Worm (Caenorhabditis elegans) whole organism, late embryonic: ENCODE data around the gene tsen-54.

ENCODE experiments used
- C38D4.7 ChIP-seq: fragments of 200-800 bp; sonication (Bioruptor generic); optimal IDR thresholded peaks from 2 replicates; lab custom pipeline; 2018; ENCODE audit warnings: mild to moderate bottlenecking, missing genetic modification characterization, moderate library complexity, missing compliant biosample characterization
- F13H6.1 ChIP-seq: sonication (generic microtip); optimal IDR thresholded peaks from 2 replicates; lab custom pipeline; 2016; ENCODE audit warnings: missing genetic modification characterization, missing compliant biosample characterization
- ahr-1 ChIP-seq: sonication (generic microtip); optimal IDR thresholded peaks from 2 replicates; lab custom pipeline; 2016; ENCODE audit warnings: missing genetic modification characterization, missing compliant biosample characterization
- ceh-19 ChIP-seq: fragments of 200-800 bp; sonication (Bioruptor generic); optimal IDR thresholded peaks from 2 replicates; lab custom pipeline; 2018; ENCODE audit warnings: mild to moderate bottlenecking, missing genetic modification characterization, missing compliant biosample characterization
- ceh-24 ChIP-seq: sonication (generic microtip); optimal IDR thresholded peaks from 2 replicates; lab custom pipeline; 2016; ENCODE audit warnings: mild to moderate bottlenecking, missing genetic modification characterization, missing compliant biosample characterization
- ceh-34 ChIP-seq: sonication (generic microtip); optimal IDR thresholded peaks from 2 replicates; lab custom pipeline; 2016; ENCODE audit warnings: mild to moderate bottlenecking, missing genetic modification characterization, missing compliant biosample characterization
- ceh-45 ChIP-seq: fragments of 200-800 bp; sonication (Bioruptor generic); IDR thresholded peaks from 2 replicates; pipeline ENCODE4 v1.3.6; 2022; ENCODE audit warnings: missing genetic modification reagents, missing genetic modification characterization, missing compliant biosample characterization
- ceh-6 ChIP-seq: fragments of 200-800 bp; sonication (Bioruptor generic); optimal IDR thresholded peaks from 2 replicates; lab custom pipeline; 2018; ENCODE audit warnings: mild to moderate bottlenecking, missing genetic modification characterization, missing compliant biosample characterization
- dve-1 ChIP-seq: sonication (generic microtip); optimal IDR thresholded peaks from 2 replicates; lab custom pipeline; 2017; ENCODE audit warnings: antibody characterized with exemption, mild to moderate bottlenecking, missing genetic modification characterization, missing compliant biosample characterization
- elt-4 ChIP-seq: sonication (generic microtip); optimal IDR thresholded peaks from 2 replicates; lab custom pipeline; 2016; ENCODE audit warnings: missing genetic modification characterization, missing compliant biosample characterization
- eyg-1 ChIP-seq: sonication (generic microtip); optimal IDR thresholded peaks from 2 replicates; lab custom pipeline; 2016; ENCODE audit warnings: missing genotype, missing genetic modification characterization, missing compliant biosample characterization
- fax-1 ChIP-seq: sonication (generic microtip); optimal IDR thresholded peaks from 2 replicates; lab custom pipeline; 2016; ENCODE audit warnings: missing genotype, missing genetic modification characterization, missing compliant biosample characterization
- gmeb-2 ChIP-seq: sonication (generic microtip); optimal IDR thresholded peaks from 2 replicates; lab custom pipeline; 2016; ENCODE audit warnings: missing genetic modification characterization, inconsistent platforms, missing compliant biosample characterization
- hlh-30 ChIP-seq: sonication (generic microtip); optimal IDR thresholded peaks from 2 replicates; lab custom pipeline; 2017; ENCODE audit warnings: antibody characterized with exemption, missing genetic modification characterization, missing compliant biosample characterization; ENCODE audit not compliant: insufficient read depth
- hlh-6 ChIP-seq: sonication (generic microtip); optimal IDR thresholded peaks from 2 replicates; lab custom pipeline; 2016; ENCODE audit warnings: missing genotype, missing genetic modification characterization, missing compliant biosample characterization
- hlh-8 ChIP-seq: sonication (generic microtip); optimal IDR thresholded peaks from 2 replicates; lab custom pipeline; 2016; ENCODE audit warnings: missing genotype, missing genetic modification characterization, missing compliant biosample characterization
- lim-6 ChIP-seq: sonication (generic microtip); optimal IDR thresholded peaks from 2 replicates; lab custom pipeline; 2016; ENCODE audit warnings: missing genetic modification characterization, missing compliant biosample characterization
- lin-11 ChIP-seq: fragments of 200-800 bp; sonication (Bioruptor generic); optimal IDR thresholded peaks from 2 replicates; lab custom pipeline; 2018; ENCODE audit warnings: mild to moderate bottlenecking, missing genetic modification characterization, missing compliant biosample characterization
- npax-4 ChIP-seq: sonication (generic microtip); optimal IDR thresholded peaks from 2 replicates; lab custom pipeline; 2016; ENCODE audit warnings: missing genetic modification characterization, missing compliant biosample characterization
- pha-2 ChIP-seq: sonication (generic microtip); optimal IDR thresholded peaks from 2 replicates; lab custom pipeline; 2017; ENCODE audit warnings: mild to moderate bottlenecking, missing genetic modification characterization, missing compliant biosample characterization
- pqm-1 ChIP-seq: sonication (generic microtip); optimal IDR thresholded peaks from 2 replicates; lab custom pipeline; 2016; ENCODE audit warnings: missing genetic modification characterization, missing compliant biosample characterization
- pros-1 ChIP-seq: fragments of 150-350 bp; optimal IDR thresholded peaks from 2 replicates; lab custom pipeline; 2014; ENCODE audit warnings: missing biosample characterization, missing genetic modification reagents, missing genetic modification characterization
- ref-2 ChIP-seq: sonication (generic microtip); optimal IDR thresholded peaks from 2 replicates; lab custom pipeline; 2016; ENCODE audit warnings: missing genetic modification characterization, missing compliant biosample characterization
- rnt-1 ChIP-seq: sonication (generic microtip); optimal IDR thresholded peaks from 2 replicates; lab custom pipeline; 2016; ENCODE audit warnings: missing genetic modification characterization, missing compliant biosample characterization
- sox-2 ChIP-seq: fragments of 200-800 bp; sonication (Bioruptor generic); IDR thresholded peaks from 2 replicates; pipeline ENCODE4 v1.3.6; 2022; ENCODE audit warnings: missing genetic modification reagents, missing genetic modification characterization, missing compliant biosample characterization
- sox-4 ChIP-seq: sonication (generic microtip); optimal IDR thresholded peaks from 2 replicates; lab custom pipeline; 2017; ENCODE audit warnings: mild to moderate bottlenecking, missing genetic modification characterization, inconsistent platforms, missing compliant biosample characterization
- tbx-2 ChIP-seq: sonication (generic microtip); optimal IDR thresholded peaks from 2 replicates; lab custom pipeline; 2016; ENCODE audit warnings: missing genetic modification characterization, missing compliant biosample characterization
- unc-3 ChIP-seq, 2 experiments: fragments of 200-800 bp in 1 of 2; sonication (Bioruptor generic) in 1 of 2; sonication (generic microtip) in 1 of 2; conservative IDR thresholded peaks in 1 of 2; optimal IDR thresholded peaks in 1 of 2; 2 replicates each; pipeline versions ENCODE4 v1.3.6 to Lab custom; 2016 to 2022; ENCODE audit warnings: missing compliant biosample characterization in 2 of 2, missing genetic modification characterization in 2 of 2, missing genetic modification reagents in 1 of 2
- unc-86 ChIP-seq: sonication (generic microtip); optimal IDR thresholded peaks from 2 replicates; lab custom pipeline; 2016; ENCODE audit warnings: missing genetic modification characterization, missing compliant biosample characterization
- ztf-16 ChIP-seq: sonication (generic microtip); optimal IDR thresholded peaks from 2 replicates; lab custom pipeline; 2017; ENCODE audit warnings: missing genetic modification characterization, missing compliant biosample characterization

Gene tsen-54

ce11 chrIV:1916247-1916646 is 31.7 kb upstream of the tsen-54 start:
- TF ChIP-seq eyg-1 = no peak
- peak; percentile 90 for TF ChIP-seq sox-2 (GFP tag; lab: Robert Waterston, UW)

- no peak for TF ChIP-seq npax-4 (tag; lab: Kevin White, UChicago)
- TF ChIP-seq ref-2 (tag; lab: Kevin White, UChicago) = peak; percentile 19
- no peak for TF ChIP-seq fax-1 (tag; lab: Kevin White, UChicago)
- TF ChIP-seq rnt-1 = no peak
- TF ChIP-seq hlh-8 = no peak
Measured at ce11 chrIV:1917819-1918218, 30.2 kb upstream of the tsen-54 start, which contains the start of gene elt-6. elt-6 (plus strand) TSS chrIV:1917977.

- no peak for TF ChIP-seq pha-2 (tag; lab: Kevin White, UChicago)
- peak; percentile 67 for TF ChIP-seq dve-1 (tag; lab: Kevin White, UChicago)
Measured at ce11 chrIV:1920513-1920912, 27.5 kb upstream of the tsen-54 start.

- TF ChIP-seq gmeb-2 (no peak), hlh-30 (tag; lab: Kevin White, UChicago) (peak; percentile 59), lim-6 (tag; lab: Kevin White, UChicago) (no peak), C38D4.7 (GFP tag; lab: Kevin White, UChicago) (no peak), F13H6.1 (tag; lab: Kevin White, UChicago) (no peak), pros-1 (tag; lab: Kevin White, UChicago) (no peak)
Measured at ce11 chrIV:1923722-1924121, 24.3 kb upstream of the tsen-54 start, which contains the start of gene denn-4. denn-4 (plus strand) TSS chrIV:1924001.

ce11 chrIV:1924178-1924577 is 23.8 kb upstream of the tsen-54 start:
- no peak for TF ChIP-seq ceh-34 (tag; lab: Kevin White, UChicago)
- TF ChIP-seq lim-6 (tag; lab: Kevin White, UChicago) = no peak
- TF ChIP-seq ceh-24 (tag; lab: Kevin White, UChicago) = no peak

- TF ChIP-seq hlh-30 (tag; lab: Kevin White, UChicago) (no peak), ceh-45 (no peak), sox-4 (tag; lab: Kevin White, UChicago) (no peak), ceh-19 (GFP tag; lab: Kevin White, UChicago) (no peak), ztf-16 (tag; lab: Kevin White, UChicago) (no peak), tbx-2 (no peak), pqm-1 (tag; lab: Kevin White, UChicago) (no peak), ceh-6 (no peak), hlh-6 (no peak), unc-3 (GFP tag; conservative IDR thresholded peaks at IDR 0.05; lab: Robert Waterston, UW) (no peak), unc-3 (tag; optimal IDR thresholded peaks at IDR 0.05; lab: Kevin White, UChicago) (no peak), lin-11 (tag; lab: Kevin White, UChicago) (no peak), ref-2 (tag; lab: Kevin White, UChicago) (no peak)
Measured at ce11 chrIV:1945200-1945599, 2.8 kb upstream of the tsen-54 start.

- TF ChIP-seq dve-1 (tag; lab: Kevin White, UChicago) = peak; percentile 9
Measured at ce11 chrIV:1949870-1950269, 1.9 kb downstream of the tsen-54 start.

- TF ChIP-seq elt-4 (tag; lab: Kevin White, UChicago) (no peak), ceh-24 (tag; lab: Kevin White, UChicago) (no peak), ahr-1 (tag; lab: Kevin White, UChicago) (no peak), hlh-30 (tag; lab: Kevin White, UChicago) (no peak), unc-86 (tag; lab: Kevin White, UChicago) (no peak), npax-4 (tag; lab: Kevin White, UChicago) (no peak)
Measured at ce11 chrIV:1952312-1952711, 4.3 kb downstream of the tsen-54 start.
